Worm (Caenorhabditis elegans) whole organism, young adult: Measurements from ENCODE around the gene lsm-4.

ENCODE experiments used
- C17E4.6 ChIP-seq: fragments of 200-800 bp; sonication (Bioruptor generic); IDR thresholded peaks from 2 replicates; pipeline ENCODE4 v1.3.6; 2022; ENCODE audit warnings: missing genetic modification reagents, missing genetic modification characterization, missing compliant biosample characterization
- F23B12.7 ChIP-seq: sonication (generic microtip); optimal IDR thresholded peaks from 2 replicates; lab custom pipeline; 2017; ENCODE audit warnings: missing genetic modification characterization, mild to moderate bottlenecking, missing compliant biosample characterization, antibody characterized with exemption, moderate library complexity; ENCODE audit not compliant: insufficient read depth
- F49E8.2 ChIP-seq: sonication (generic microtip); optimal IDR thresholded peaks from 3 replicates; lab custom pipeline; 2017; ENCODE audit warnings: missing genetic modification characterization, mild to moderate bottlenecking, missing compliant biosample characterization, antibody characterized with exemption, moderate library complexity; ENCODE audit not compliant: insufficient read depth
- ama-1 ChIP-seq, 3 experiments: fragments of 150-350 bp in 1 of 3; sonication (generic microtip) in 2 of 3; optimal IDR thresholded peaks; 2 replicates each; lab custom pipeline; 2014 to 2018; ENCODE audit warnings: missing biosample characterization in 2 of 3, missing genetic modification characterization in 2 of 3, missing genetic modification reagents in 2 of 3
- dpff-1 ChIP-seq: sonication (generic microtip); optimal IDR thresholded peaks from 2 replicates; lab custom pipeline; 2017; ENCODE audit warnings: mild to moderate bottlenecking, missing genetic modification characterization, missing compliant biosample characterization
- lag-1 ChIP-seq: fragments of 200-800 bp; sonication (Bioruptor generic); IDR thresholded peaks from 2 replicates; pipeline ENCODE4 v1.3.6; 2022; ENCODE audit warnings: missing genetic modification reagents, missing genetic modification characterization, missing compliant biosample characterization
- snpc-3.4 ChIP-seq: sonication (generic microtip); optimal IDR thresholded peaks from 2 replicates; lab custom pipeline; 2017; ENCODE audit warnings: missing genetic modification characterization, mild to moderate bottlenecking, missing compliant biosample characterization, antibody characterized with exemption, moderate library complexity, missing genotype, missing genetic modification reagents
- zfh-2 ChIP-seq: fragments of 200-800 bp; sonication (Bioruptor generic); conservative IDR thresholded peaks from 2 replicates; pipeline ENCODE4 v1.3.6; 2022; ENCODE audit warnings: missing genetic modification reagents, missing genetic modification characterization, missing compliant biosample characterization
- ztf-28 ChIP-seq: fragments of 200-800 bp; sonication (Bioruptor generic); IDR thresholded peaks from 2 replicates; pipeline ENCODE4 v1.3.6; 2022; ENCODE audit warnings: missing genetic modification reagents, missing genetic modification characterization, missing compliant biosample characterization

- TF ChIP-seq zfh-2 (GFP tag; lab: Robert Waterston, UW) (no peak), F23B12.7 (tag; lab: Kevin White, UChicago) (no peak), F49E8.2 (tag; lab: Kevin White, UChicago) (no peak), dpff-1 (tag; lab: Kevin White, UChicago) (no peak), snpc-3.4 (tag; lab: Kevin White, UChicago) (no peak), ztf-28 (GFP tag; lab: Robert Waterston, UW) (no peak), C17E4.6 (GFP tag; lab: Robert Waterston, UW) (no peak), lag-1 (no peak), ama-1 (optimal IDR thresholded peaks at IDR 0.05; lab: Kevin White, UChicago) (no peak), ama-1 (GFP tag; optimal IDR thresholded peaks at IDR 0.05; lab: Kevin White, UChicago) (no peak)
Measured at ce11 chrII:7211280-7211679, 41.7 kb downstream of the lsm-4 start, which contains the start of gene E04F6.8.
